Fruit fly (Drosophila melanogaster) whole organism, embryonic: ENCODE results near the gene Evi5.

Experiments
- Ada2b ChIP-seq: fragments of 200-800 bp; sonication (Bioruptor generic); IDR thresholded peaks from 2 replicates; pipeline ENCODE4 v1.3.6; 2022; ENCODE audit warnings: missing biosample characterization, missing genetic modification characterization
- B-H2 ChIP-seq: fragments of 200-800 bp; sonication (Bioruptor generic); optimal IDR thresholded peaks from 2 replicates; lab custom pipeline; 2018; ENCODE audit warnings: missing biosample characterization, mild to moderate bottlenecking, missing genetic modification characterization
- Bdp1 ChIP-seq: fragments of 200-800 bp; sonication (Bioruptor generic); optimal IDR thresholded peaks from 3 replicates; lab custom pipeline; 2016; ENCODE audit warnings: missing biosample characterization, missing genetic modification characterization
- CG10431 ChIP-seq: fragments of 200-800 bp; sonication (Bioruptor generic); optimal IDR thresholded peaks from 3 replicates; lab custom pipeline; 2018; ENCODE audit warnings: missing biosample characterization, mild to moderate bottlenecking, missing genetic modification characterization
- CG11504 ChIP-seq: fragments of 200-800 bp; sonication (Bioruptor generic); optimal IDR thresholded peaks from 3 replicates; lab custom pipeline; 2019; ENCODE audit warnings: missing biosample characterization, mild to moderate bottlenecking, missing genetic modification characterization, moderate library complexity
- CG11723 ChIP-seq: fragments of 200-800 bp; sonication (Bioruptor generic); optimal IDR thresholded peaks from 2 replicates; lab custom pipeline; 2017; ENCODE audit warnings: missing biosample characterization, mild to moderate bottlenecking, missing genetic modification characterization
- CG1602 ChIP-seq: fragments of 200-800 bp; sonication (Bioruptor generic); optimal IDR thresholded peaks from 3 replicates; lab custom pipeline; 2016; ENCODE audit warnings: missing biosample characterization, missing genetic modification characterization
- CG17912 ChIP-seq: fragments of 200-800 bp; sonication (Bioruptor generic); optimal IDR thresholded peaks from 2 replicates; lab custom pipeline; 2018; ENCODE audit warnings: missing biosample characterization, mild to moderate bottlenecking, missing genetic modification characterization
- CG1832 ChIP-seq: fragments of 200-800 bp; sonication (Bioruptor generic); optimal IDR thresholded peaks from 2 replicates; lab custom pipeline; 2017; ENCODE audit warnings: missing biosample characterization, mild to moderate bottlenecking, missing genetic modification characterization, inconsistent platforms
- CG18764 ChIP-seq: fragments of 200-800 bp; sonication (Bioruptor generic); optimal IDR thresholded peaks from 3 replicates; lab custom pipeline; 2016; ENCODE audit warnings: missing biosample characterization, missing genetic modification characterization
- CG2120 ChIP-seq: fragments of 200-800 bp; sonication (Bioruptor generic); optimal IDR thresholded peaks from 3 replicates; lab custom pipeline; 2016; ENCODE audit warnings: missing biosample characterization, missing genetic modification characterization
- CG31365 ChIP-seq: fragments of 200-800 bp; sonication (Bioruptor generic); optimal IDR thresholded peaks from 2 replicates; lab custom pipeline; 2018; ENCODE audit warnings: missing biosample characterization, mild to moderate bottlenecking, missing genetic modification characterization
- CG33557 ChIP-seq: fragments of 200-800 bp; sonication (Bioruptor generic); optimal IDR thresholded peaks from 2 replicates; lab custom pipeline; 2019; ENCODE audit warnings: missing biosample characterization, mild to moderate bottlenecking, missing genetic modification characterization, moderate library complexity
- CG3847 ChIP-seq: fragments of 200-800 bp; sonication (Bioruptor generic); IDR thresholded peaks from 2 replicates; pipeline ENCODE4 v1.3.6; 2022; ENCODE audit warnings: missing biosample characterization, missing genetic modification characterization
- CG42726 ChIP-seq: fragments of 200-800 bp; sonication (Bioruptor generic); IDR thresholded peaks from 2 replicates; pipeline ENCODE4 v1.3.6; 2022; ENCODE audit warnings: missing biosample characterization, missing genetic modification characterization; ENCODE audit not compliant: partially characterized antibody
- CG5180 ChIP-seq: fragments of 200-800 bp; sonication (Bioruptor generic); optimal IDR thresholded peaks from 3 replicates; lab custom pipeline; 2017; ENCODE audit warnings: missing biosample characterization, missing genetic modification characterization, mild to moderate bottlenecking, moderate library complexity, missing genetic modification reagents
- CG6175 ChIP-seq: fragments of 200-800 bp; sonication (Bioruptor generic); IDR thresholded peaks from 3 replicates; pipeline ENCODE4 v1.3.6; 2022; ENCODE audit warnings: missing biosample characterization, missing genetic modification characterization
- CG6272 ChIP-seq: fragments of 200-800 bp; sonication (Bioruptor generic); IDR thresholded peaks from 2 replicates; pipeline ENCODE4 v1.3.6; 2022; ENCODE audit warnings: missing biosample characterization, missing genetic modification characterization
- CG6689 ChIP-seq: fragments of 200-800 bp; sonication (Bioruptor generic); IDR thresholded peaks from 2 replicates; pipeline ENCODE4 v1.3.6; 2022; ENCODE audit warnings: missing biosample characterization, missing genetic modification characterization
- CG7556 ChIP-seq: fragments of 200-800 bp; sonication (Bioruptor generic); optimal IDR thresholded peaks from 2 replicates; lab custom pipeline; 2017; ENCODE audit warnings: missing biosample characterization, mild to moderate bottlenecking, missing genetic modification characterization
- CG9215 ChIP-seq: fragments of 200-800 bp; sonication (Bioruptor generic); IDR thresholded peaks from 2 replicates; pipeline ENCODE4 v1.3.6; 2022; ENCODE audit warnings: missing biosample characterization, missing genetic modification characterization
- CTCF ChIP-seq: fragments of 200-800 bp; sonication (Bioruptor generic); optimal IDR thresholded peaks from 2 replicates; lab custom pipeline; 2017; ENCODE audit warnings: missing biosample characterization, mild to moderate bottlenecking, missing genetic modification characterization, moderate library complexity
- Camta ChIP-seq: fragments of 200-800 bp; sonication (Bioruptor generic); optimal IDR thresholded peaks from 2 replicates; lab custom pipeline; 2016; ENCODE audit warnings: missing biosample characterization, missing genetic modification characterization
- D19B ChIP-seq: fragments of 200-800 bp; sonication (Bioruptor generic); optimal IDR thresholded peaks from 2 replicates; lab custom pipeline; 2017; ENCODE audit warnings: missing biosample characterization, mild to moderate bottlenecking, missing genetic modification characterization
- Dbx ChIP-seq: fragments of 200-800 bp; sonication (Bioruptor generic); IDR thresholded peaks from 3 replicates; pipeline ENCODE4 v1.3.6; 2022; ENCODE audit warnings: missing biosample characterization, missing genetic modification characterization
- Dek ChIP-seq: fragments of 200-800 bp; sonication (Bioruptor generic); optimal IDR thresholded peaks from 3 replicates; lab custom pipeline; 2019; ENCODE audit warnings: missing biosample characterization, mild to moderate bottlenecking, missing genetic modification characterization, moderate library complexity
- Dip2 ChIP-seq: fragments of 200-800 bp; sonication (Bioruptor generic); IDR thresholded peaks from 2 replicates; pipeline ENCODE4 v1.3.6; 2022; ENCODE audit warnings: missing biosample characterization, missing genetic modification characterization
- Fer1 ChIP-seq: fragments of 200-800 bp; sonication (Bioruptor generic); optimal IDR thresholded peaks from 2 replicates; lab custom pipeline; 2017; ENCODE audit warnings: missing biosample characterization, mild to moderate bottlenecking, missing genetic modification characterization
- Gsc ChIP-seq: fragments of 200-800 bp; sonication (Bioruptor generic); IDR thresholded peaks from 2 replicates; pipeline ENCODE4 v1.3.6; 2022; ENCODE audit warnings: missing biosample characterization, missing genetic modification characterization
- MESR4 ChIP-seq: fragments of 200-800 bp; sonication (Bioruptor generic); optimal IDR thresholded peaks from 2 replicates; lab custom pipeline; 2018; ENCODE audit warnings: missing biosample characterization, mild to moderate bottlenecking, missing genetic modification characterization, moderate library complexity
- Nf-YC ChIP-seq: fragments of 200-800 bp; optimal IDR thresholded peaks from 3 replicates; lab custom pipeline; 2019; ENCODE audit warnings: missing biosample characterization, mild to moderate bottlenecking, missing genetic modification characterization, moderate library complexity
- Scr ChIP-seq: fragments of 200-800 bp; sonication (Bioruptor generic); IDR thresholded peaks from 2 replicates; pipeline ENCODE4 v1.3.6; 2022; ENCODE audit warnings: missing biosample characterization, missing genetic modification characterization; ENCODE audit not compliant: partially characterized antibody
- al ChIP-seq: fragments of 200-800 bp; sonication (Bioruptor generic); IDR thresholded peaks from 2 replicates; pipeline ENCODE4 v1.3.6; 2022; ENCODE audit warnings: missing biosample characterization, missing genetic modification characterization
- caup ChIP-seq: fragments of 200-800 bp; sonication (Bioruptor generic); optimal IDR thresholded peaks from 3 replicates; lab custom pipeline; 2017; ENCODE audit warnings: missing biosample characterization, mild to moderate bottlenecking, missing genetic modification characterization, moderate library complexity; ENCODE audit not compliant: severe bottlenecking
- dimm ChIP-seq: fragments of 200-800 bp; sonication (Bioruptor generic); IDR thresholded peaks from 2 replicates; pipeline ENCODE4 v1.3.6; 2022; ENCODE audit warnings: missing biosample characterization, missing genetic modification characterization
- exex ChIP-seq: fragments of 200-800 bp; sonication (Bioruptor generic); optimal IDR thresholded peaks from 4 replicates; lab custom pipeline; 2018; ENCODE audit warnings: missing biosample characterization, mild to moderate bottlenecking, missing genetic modification characterization, moderate library complexity
- gce ChIP-seq: fragments of 200-800 bp; sonication (Bioruptor generic); IDR thresholded peaks from 3 replicates; pipeline ENCODE4 v1.3.6; 2022; ENCODE audit warnings: missing biosample characterization, missing genetic modification characterization
- gsb-n ChIP-seq: fragments of 200-800 bp; sonication (Bioruptor generic); optimal IDR thresholded peaks from 3 replicates; lab custom pipeline; 2018; ENCODE audit warnings: missing biosample characterization, mild to moderate bottlenecking, missing genetic modification characterization
- gt ChIP-seq: fragments of 200-800 bp; sonication (Bioruptor generic); IDR thresholded peaks from 2 replicates; pipeline ENCODE4 v1.3.6; 2022; ENCODE audit warnings: missing biosample characterization, missing genetic modification characterization
- inv ChIP-seq: fragments of 200-800 bp; sonication (Bioruptor generic); IDR thresholded peaks from 2 replicates; pipeline ENCODE4 v1.3.6; 2022; ENCODE audit warnings: missing biosample characterization, missing genetic modification characterization; ENCODE audit not compliant: partially characterized antibody
- jing ChIP-seq: fragments of 200-800 bp; sonication (Bioruptor generic); optimal IDR thresholded peaks from 2 replicates; lab custom pipeline; 2018; ENCODE audit warnings: missing biosample characterization, mild to moderate bottlenecking, missing genetic modification characterization
- jumu ChIP-seq: fragments of 200-800 bp; sonication (Bioruptor generic); optimal IDR thresholded peaks from 3 replicates; lab custom pipeline; 2016; ENCODE audit warnings: missing biosample characterization, missing genetic modification characterization
- kni ChIP-seq: fragments of 200-800 bp; sonication (Bioruptor generic); optimal IDR thresholded peaks from 3 replicates; lab custom pipeline; 2017; ENCODE audit warnings: mild to moderate bottlenecking, missing biosample characterization, missing genetic modification reagents, missing genetic modification characterization
- mld ChIP-seq: fragments of 200-800 bp; sonication (Bioruptor generic); IDR thresholded peaks from 3 replicates; pipeline ENCODE4 v1.3.6; 2022; ENCODE audit warnings: missing biosample characterization, missing genetic modification characterization; ENCODE audit not compliant: partially characterized antibody
- pb ChIP-seq: fragments of 200-800 bp; sonication (Bioruptor generic); optimal IDR thresholded peaks from 3 replicates; lab custom pipeline; 2016; ENCODE audit warnings: missing biosample characterization, missing genetic modification characterization
- slbo ChIP-seq: fragments of 200-800 bp; sonication (Bioruptor generic); IDR thresholded peaks from 2 replicates; pipeline ENCODE4 v1.3.6; 2022; ENCODE audit warnings: missing biosample characterization, missing genetic modification characterization
- sna ChIP-seq: fragments of 200-800 bp; sonication (Bioruptor generic); IDR thresholded peaks from 2 replicates; pipeline ENCODE4 v1.3.6; 2022; ENCODE audit warnings: missing biosample characterization, missing genetic modification characterization; ENCODE audit not compliant: partially characterized antibody
- so ChIP-seq: fragments of 200-800 bp; sonication (Bioruptor generic); IDR thresholded peaks from 3 replicates; pipeline ENCODE4 v1.3.6; 2022; ENCODE audit warnings: missing biosample characterization, missing genetic modification characterization
- tin ChIP-seq: fragments of 200-800 bp; sonication (Bioruptor generic); optimal IDR thresholded peaks from 3 replicates; lab custom pipeline; 2016; ENCODE audit warnings: missing biosample characterization, missing genetic modification characterization
- tx ChIP-seq: fragments of 200-800 bp; sonication (Bioruptor generic); optimal IDR thresholded peaks from 2 replicates; lab custom pipeline; 2016; ENCODE audit warnings: missing biosample characterization, missing genetic modification characterization
- yki ChIP-seq: fragments of >200 bp; optimal IDR thresholded peaks from 3 replicates; lab custom pipeline; 2018
- zen2 ChIP-seq: fragments of 200-800 bp; sonication (Bioruptor generic); IDR thresholded peaks from 3 replicates; pipeline ENCODE4 v1.3.6; 2022; ENCODE audit warnings: missing biosample characterization, missing genetic modification characterization; ENCODE audit not compliant: partially characterized antibody

Gene Evi5

DNA sequence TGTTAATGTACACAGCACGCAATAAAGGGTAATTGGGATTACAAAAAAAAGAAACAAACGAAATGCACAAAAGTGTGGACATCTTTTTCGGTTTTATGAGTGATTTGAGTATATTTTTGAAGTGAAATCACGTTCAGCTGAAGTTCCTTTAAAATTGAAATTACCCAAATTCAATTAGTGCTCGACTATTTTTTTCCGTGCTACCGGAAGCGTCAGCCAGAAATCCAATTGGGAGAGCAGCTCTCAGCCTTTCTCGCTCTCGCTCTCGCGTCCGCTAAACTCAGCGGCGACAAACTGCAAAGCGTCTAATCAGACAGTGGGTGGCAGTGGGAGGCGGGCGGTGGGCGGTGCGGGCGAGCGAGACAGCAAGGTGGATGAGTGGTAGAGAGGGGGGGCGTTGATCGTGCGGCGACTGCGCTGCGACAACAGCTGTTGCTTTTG, 30.9 kb downstream of the Evi5 start (continued):
- peak; percentile 90 for TF ChIP-seq pb (GFP tag; lab: Kevin White, UChicago)
- no peak for TF ChIP-seq kni (GFP tag; lab: Kevin White, UChicago)
- TF ChIP-seq gt (GFP tag; lab: Robert Waterston, UW): no peak
- peak; percentile 86 for TF ChIP-seq al
- peak; percentile 95 for TF ChIP-seq Fer1 (GFP tag; lab: Kevin White, UChicago)
- peak; percentile 76; the same call in 2 of the 3 replicates for TF ChIP-seq CG6175
- peak; percentile 90 for TF ChIP-seq tx (GFP tag; lab: Kevin White, UChicago)
- peak; percentile 91 for TF ChIP-seq caup
- TF ChIP-seq CG10431 (GFP tag; lab: Kevin White, UChicago): no peak
- peak; percentile 93 for TF ChIP-seq CG7556 (GFP tag; lab: Kevin White, UChicago)
- TF ChIP-seq CG11723: peak; percentile 76
- TF ChIP-seq exex (tag; lab: Kevin White, UChicago): peak; percentile 64
- no peak for TF ChIP-seq CG42726
- peak; percentile 75 for TF ChIP-seq CG5180 (GFP tag; lab: Kevin White, UChicago)
- TF ChIP-seq so (GFP tag; lab: Robert Waterston, UW): peak; percentile 91
- peak; percentile 83 for TF ChIP-seq Bdp1 (GFP tag; lab: Kevin White, UChicago)
- peak; percentile 92 for TF ChIP-seq CG11504 (tag; lab: Kevin White, UChicago)
- TF ChIP-seq sna: no peak
- no peak for TF ChIP-seq inv (GFP tag; lab: Robert Waterston, UW)
- TF ChIP-seq Nf-YC (tag; lab: Kevin White, UChicago): peak; percentile 70
- no peak for TF ChIP-seq CG17912 (GFP tag; lab: Kevin White, UChicago)
- peak; percentile 83 for TF ChIP-seq tin (GFP tag; lab: Kevin White, UChicago)
- no peak for TF ChIP-seq yki (lab: Kevin White, UChicago)
- peak; percentile 95 for TF ChIP-seq slbo
- TF ChIP-seq D19B (GFP tag; lab: Kevin White, UChicago): peak; percentile 81
- peak; percentile 79 for TF ChIP-seq jumu (GFP tag; lab: Kevin White, UChicago)
- TF ChIP-seq dimm (GFP tag; lab: Robert Waterston, UW): peak; percentile 68
- no peak for TF ChIP-seq CG33557
- no peak for TF ChIP-seq Dip2 (GFP tag; lab: Robert Waterston, UW)
- peak; percentile 75; the same call in 1 of the 3 replicates for TF ChIP-seq gce (GFP tag; lab: Robert Waterston, UW)
- TF ChIP-seq CG9215 (GFP tag; lab: Robert Waterston, UW): peak; percentile 79
- TF ChIP-seq mld (GFP tag; lab: Robert Waterston, UW): no peak
- TF ChIP-seq CG6689 (GFP tag; lab: Robert Waterston, UW): peak; percentile 87
- no peak for TF ChIP-seq Scr
- peak; percentile 91 for TF ChIP-seq CG3847 (GFP tag; lab: Robert Waterston, UW)
- no peak for TF ChIP-seq zen2 (GFP tag; lab: Robert Waterston, UW)
- TF ChIP-seq CG2120 (GFP tag; lab: Kevin White, UChicago): peak; percentile 95
- peak; percentile 30 for TF ChIP-seq CTCF (GFP tag; lab: Kevin White, UChicago)
- peak; percentile 91 for TF ChIP-seq Dbx (GFP tag; lab: Robert Waterston, UW)
- TF ChIP-seq MESR4 (GFP tag; lab: Kevin White, UChicago): peak; percentile 14
- no peak for TF ChIP-seq Gsc
- TF ChIP-seq jing (GFP tag; lab: Kevin White, UChicago): peak; percentile 76
- no peak for TF ChIP-seq B-H2 (GFP tag; lab: Kevin White, UChicago)
- TF ChIP-seq gsb-n (tag; lab: Kevin White, UChicago): peak; percentile 68
- peak; percentile 85 for TF ChIP-seq Camta (GFP tag; lab: Kevin White, UChicago)
- TF ChIP-seq CG18764 (GFP tag; lab: Kevin White, UChicago): peak; percentile 73
- TF ChIP-seq CG31365: peak; percentile 73
- TF ChIP-seq CG1832 (GFP tag; lab: Kevin White, UChicago): peak; percentile 56
- peak; percentile 90 for TF ChIP-seq Dek (tag; lab: Kevin White, UChicago)
- peak; percentile 92 for TF ChIP-seq Ada2b (GFP tag; lab: Robert Waterston, UW)
- peak; percentile 79 for TF ChIP-seq CG1602 (GFP tag; lab: Kevin White, UChicago)
- peak; percentile 84 for TF ChIP-seq CG6272 (GFP tag; lab: Robert Waterston, UW)
